Worm (Caenorhabditis elegans) whole organism, L4 larva: ENCODE results near the gene R08F11.7.

Experiments used
- D1046.2 ChIP-seq: fragments of 200-800 bp; sonication (Bioruptor generic); IDR thresholded peaks from 2 replicates; pipeline ENCODE4 v1.3.6; 2022; ENCODE audit warnings: missing genetic modification characterization, missing compliant biosample characterization
- F37D6.2 ChIP-seq: sonication (generic microtip); optimal IDR thresholded peaks from 2 replicates; lab custom pipeline; 2016; ENCODE audit warnings: mild to moderate bottlenecking, missing genetic modification characterization, missing compliant biosample characterization
- R02D3.7 ChIP-seq: fragments of 150-350 bp; sonication (generic microtip); optimal IDR thresholded peaks from 3 replicates; lab custom pipeline; 2014; ENCODE audit warnings: missing biosample characterization, missing genetic modification characterization
- T26A8.4 ChIP-seq: fragments of 200-800 bp; sonication (Bioruptor generic); IDR thresholded peaks from 2 replicates; pipeline ENCODE4 v1.3.6; 2022; ENCODE audit warnings: missing genetic modification characterization, missing compliant biosample characterization
- Y48G9A.11 ChIP-seq: fragments of 200-800 bp; sonication (Bioruptor generic); IDR thresholded peaks from 2 replicates; pipeline ENCODE4 v1.3.6; 2022; ENCODE audit warnings: missing genetic modification reagents, missing genetic modification characterization, missing compliant biosample characterization
- aha-1 ChIP-seq: fragments of 150-350 bp; peaks from one replicate; lab custom pipeline; 2014; ENCODE audit warnings: missing biosample characterization, missing genetic modification characterization
- ceh-20 ChIP-seq: fragments of 200-800 bp; sonication (Bioruptor generic); IDR thresholded peaks from 2 replicates; pipeline ENCODE4 v1.3.6; 2022; ENCODE audit warnings: missing genetic modification reagents, missing genetic modification characterization, missing compliant biosample characterization
- daf-16 ChIP-seq, 3 experiments: sonication (generic microtip); optimal IDR thresholded peaks; 2 replicates each; lab custom pipeline; 2016 to 2017; ENCODE audit warnings: missing genetic modification characterization in 3 of 3, missing genetic modification reagents in 3 of 3, mild to moderate bottlenecking in 2 of 3, missing compliant biosample characterization in 2 of 3, missing biosample characterization in 1 of 3, moderate library complexity in 1 of 3
- dmd-6 ChIP-seq: fragments of 200-800 bp; sonication (Bioruptor generic); IDR thresholded peaks from 2 replicates; pipeline ENCODE4 v1.3.6; 2022; ENCODE audit warnings: missing genetic modification reagents, missing genetic modification characterization, missing compliant biosample characterization
- dmd-9 ChIP-seq: fragments of 200-800 bp; sonication (Bioruptor generic); IDR thresholded peaks from 2 replicates; pipeline ENCODE4 v1.3.6; 2022; ENCODE audit warnings: missing genetic modification reagents, missing genetic modification characterization, missing compliant biosample characterization
- dve-1 ChIP-seq: sonication (generic microtip); optimal IDR thresholded peaks from 2 replicates; lab custom pipeline; 2017; ENCODE audit warnings: antibody characterized with exemption, mild to moderate bottlenecking, missing genetic modification characterization, missing compliant biosample characterization; ENCODE audit not compliant: insufficient read depth
- egl-43 ChIP-seq: fragments of 200-800 bp; sonication (Bioruptor generic); IDR thresholded peaks from 2 replicates; pipeline ENCODE4 v1.3.6; 2022; ENCODE audit warnings: missing genetic modification reagents, missing genetic modification characterization, missing compliant biosample characterization
- fkh-10 ChIP-seq: fragments of 150-350 bp; optimal IDR thresholded peaks from 2 replicates; lab custom pipeline; 2014; ENCODE audit warnings: missing biosample characterization, missing genetic modification reagents, missing genetic modification characterization
- gei-8 ChIP-seq: fragments of 200-800 bp; sonication (Bioruptor generic); optimal IDR thresholded peaks from 2 replicates; lab custom pipeline; 2018; ENCODE audit warnings: mild to moderate bottlenecking, missing genetic modification characterization, missing compliant biosample characterization
- hif-1 ChIP-seq, 2 experiments: sonication (generic microtip); optimal IDR thresholded peaks; 2 replicates each; lab custom pipeline; 2016 to 2017; ENCODE audit warnings: missing compliant biosample characterization in 2 of 2, missing genetic modification characterization in 2 of 2, missing genetic modification reagents in 2 of 2, missing genotype in 2 of 2, mild to moderate bottlenecking in 1 of 2
- hlh-11 ChIP-seq: fragments of 200-800 bp; sonication (Bioruptor generic); optimal IDR thresholded peaks from 2 replicates; lab custom pipeline; 2018; ENCODE audit warnings: mild to moderate bottlenecking, missing genetic modification characterization, missing compliant biosample characterization
- hlh-30 ChIP-seq: sonication (generic microtip); optimal IDR thresholded peaks from 2 replicates; lab custom pipeline; 2017; ENCODE audit warnings: antibody characterized with exemption, mild to moderate bottlenecking, missing genetic modification characterization, missing compliant biosample characterization; ENCODE audit not compliant: insufficient read depth
- lsy-2 ChIP-seq, 2 experiments: fragments of 150-350 bp in 1 of 2; sonication (generic microtip) in 1 of 2; optimal IDR thresholded peaks; 2 replicates each; lab custom pipeline; 2014 to 2017; ENCODE audit warnings: missing biosample characterization in 2 of 2, missing genetic modification characterization in 2 of 2
- madf-5 ChIP-seq, 2 experiments: fragments of 200-800 bp; sonication (Bioruptor generic); IDR thresholded peaks; 2 replicates each; pipeline ENCODE4 v1.3.6; 2022; ENCODE audit warnings: missing compliant biosample characterization in 2 of 2, missing genetic modification characterization in 2 of 2
- mdl-1 ChIP-seq, 2 experiments: fragments of 150-350 bp in 1 of 2; sonication (generic microtip) in 1 of 2; optimal IDR thresholded peaks; 2 replicates each; lab custom pipeline; 2014 to 2017; ENCODE audit warnings: missing biosample characterization in 2 of 2, missing genetic modification characterization in 2 of 2
- mep-1 ChIP-seq: fragments of 150-350 bp; sonication (generic microtip); optimal IDR thresholded peaks from 3 replicates; lab custom pipeline; 2014; ENCODE audit warnings: missing biosample characterization, missing genetic modification characterization
- nhr-102 ChIP-seq: sonication (generic microtip); optimal IDR thresholded peaks from 2 replicates; lab custom pipeline; 2016; ENCODE audit warnings: mild to moderate bottlenecking, missing genetic modification characterization, moderate library complexity, missing compliant biosample characterization
- nhr-111 ChIP-seq: fragments of 200-800 bp; sonication (Bioruptor generic); optimal IDR thresholded peaks from 2 replicates; lab custom pipeline; 2018; ENCODE audit warnings: mild to moderate bottlenecking, missing genetic modification characterization, missing compliant biosample characterization
- nhr-28 ChIP-seq: fragments of 150-350 bp; optimal IDR thresholded peaks from 2 replicates; lab custom pipeline; 2014; ENCODE audit warnings: missing biosample characterization, missing genetic modification characterization
- nhr-77 ChIP-seq: fragments of 150-350 bp; optimal IDR thresholded peaks from 2 replicates; lab custom pipeline; 2014; ENCODE audit warnings: missing biosample characterization, missing genetic modification characterization
- php-3 ChIP-seq: fragments of 200-800 bp; sonication (Bioruptor generic); IDR thresholded peaks from 2 replicates; pipeline ENCODE4 v1.3.6; 2022; ENCODE audit warnings: missing genetic modification reagents, missing genetic modification characterization, missing compliant biosample characterization
- pqm-1 ChIP-seq: sonication (generic microtip); optimal IDR thresholded peaks from 2 replicates; lab custom pipeline; 2017; ENCODE audit warnings: missing biosample characterization, missing genetic modification characterization
- rbr-2 ChIP-seq: sonication (generic microtip); optimal IDR thresholded peaks from 2 replicates; lab custom pipeline; 2016; ENCODE audit warnings: missing genotype, missing genetic modification characterization, missing compliant biosample characterization
- set-16 ChIP-seq: fragments of 200-800 bp; sonication (Bioruptor generic); IDR thresholded peaks from 2 replicates; pipeline ENCODE4 v1.3.6; 2022; ENCODE audit warnings: missing genetic modification reagents, missing genetic modification characterization, missing compliant biosample characterization
- snpc-1.2 ChIP-seq: fragments of 200-800 bp; sonication (Bioruptor generic); IDR thresholded peaks from 2 replicates; pipeline ENCODE4 v1.3.6; 2022; ENCODE audit warnings: missing genetic modification reagents, missing genetic modification characterization, missing compliant biosample characterization
- unc-130 ChIP-seq: sonication (generic microtip); optimal IDR thresholded peaks from 2 replicates; lab custom pipeline; 2016; ENCODE audit warnings: missing genetic modification reagents, missing genetic modification characterization, missing compliant biosample characterization
- unc-62 ChIP-seq, 3 experiments: fragments of 150-350 bp in 1 of 3; sonication (generic microtip); optimal IDR thresholded peaks in 2 of 3; peaks in 1 of 3; 1 replicate in 1 of 3; 2 replicates in 2 of 3; lab custom pipeline; 2014 to 2017; ENCODE audit warnings: missing biosample characterization in 3 of 3, missing genetic modification characterization in 3 of 3, missing genetic modification reagents in 3 of 3, missing genotype in 1 of 3
- zag-1 ChIP-seq: fragments of 150-350 bp; optimal IDR thresholded peaks from 2 replicates; lab custom pipeline; 2014; ENCODE audit warnings: missing biosample characterization, missing genetic modification characterization

Gene R08F11.7

ce11 chrV:3784167-3784734, 5.6 kb upstream of the R08F11.7 start, which contains the start of gene R08F11.1:
R08F11.1 (minus strand) TSS chrV:3784217.
- peak in 1 of 2 experiments; percentile 79 for TF ChIP-seq hif-1 (tag; optimal IDR thresholded peaks at IDR 0.05; lab: Kevin White, UChicago)
- TF ChIP-seq nhr-102 (tag; lab: Kevin White, UChicago), result peak; percentile 64
- no peak for TF ChIP-seq rbr-2 (tag; lab: Kevin White, UChicago)
- peak; percentile 90 for TF ChIP-seq nhr-77 (tag; lab: Kevin White, UChicago)
- peak; percentile 5 for TF ChIP-seq hlh-30 (tag; lab: Kevin White, UChicago)
- TF ChIP-seq nhr-28, result peak; percentile 98
- peak; percentile 62 for TF ChIP-seq dmd-6 (GFP tag; lab: Robert Waterston, UW)
- TF ChIP-seq daf-16 (GFP tag; optimal IDR thresholded peaks at IDR 0.05; lab: Kevin White, UChicago), result no peak
- TF ChIP-seq daf-16 (tag; optimal IDR thresholded peaks at IDR 0.05; lab: Kevin White, UChicago), result peak; percentile 90
- peak; percentile 76 for TF ChIP-seq dve-1 (tag; lab: Kevin White, UChicago)
- TF ChIP-seq hlh-11 (tag; lab: Kevin White, UChicago), result peak; percentile 53
- peak; percentile 74 for TF ChIP-seq pqm-1 (tag; lab: Kevin White, UChicago)
- peak in 1 of 2 experiments; percentile 9 for TF ChIP-seq unc-62 (GFP tag; optimal IDR thresholded peaks at IDR 0.05 in 1 of 2; lab: Kevin White, UChicago)
- no peak for TF ChIP-seq unc-62 (tag; optimal IDR thresholded peaks at IDR 0.05; lab: Kevin White, UChicago)
- no peak for TF ChIP-seq php-3 (GFP tag; lab: Robert Waterston, UW)
- TF ChIP-seq D1046.2 (GFP tag; lab: Robert Waterston, UW), result no peak
- TF ChIP-seq snpc-1.2, result no peak

ce11 chrV:3788538-3788937, 1.3 kb upstream of the R08F11.7 start:
- TF ChIP-seq aha-1 (tag; lab: Kevin White, UChicago) (peak; percentile 63), fkh-10 (GFP tag; lab: Kevin White, UChicago) (peak; percentile 68), madf-5 (GFP tag; IDR thresholded peaks at IDR 0.05; lab: Robert Waterston, UW) (no peak)
- TF ChIP-seq, all 104 proteins: peak for 2

- TF ChIP-seq unc-62 (GFP tag; optimal IDR thresholded peaks at IDR 0.05 in 1 of 2; lab: Kevin White, UChicago) (no peak), unc-62 (tag; optimal IDR thresholded peaks at IDR 0.05; lab: Kevin White, UChicago) (no peak), set-16 (GFP tag; lab: Robert Waterston, UW) (peak; percentile 70)
These were observed 554 bp downstream of the R08F11.7 start for ce11 chrV:3790424-3790823.

- TF ChIP-seq mep-1 (tag; lab: Kevin White, UChicago) (no peak), unc-62 (GFP tag; optimal IDR thresholded peaks at IDR 0.05 in 1 of 2; lab: Kevin White, UChicago) (peak in 1 of 2 experiments; percentile 90), unc-62 (tag; optimal IDR thresholded peaks at IDR 0.05; lab: Kevin White, UChicago) (no peak)
- TF ChIP-seq, all 104 proteins: peak for 1
These were observed 9.9 kb downstream of the R08F11.7 start for ce11 chrV:3799737-3800136.

ce11 chrV:3800378-3800777, 10.5 kb downstream of the R08F11.7 start, which contains the start of gene srt-30:
srt-30 (minus strand) TSS chrV:3800478.
- TF ChIP-seq Y48G9A.11 (no peak), R02D3.7 (tag; lab: Kevin White, UChicago) (no peak), F37D6.2 (no peak), nhr-111 (no peak), gei-8 (GFP tag; lab: Kevin White, UChicago) (no peak), lsy-2 (tag; optimal IDR thresholded peaks at IDR 0.05; lab: Kevin White, UChicago) (no peak), fkh-10 (GFP tag; lab: Kevin White, UChicago) (no peak), unc-62 (GFP tag; optimal IDR thresholded peaks at IDR 0.05 in 1 of 2; lab: Kevin White, UChicago) (no peak), unc-62 (tag; optimal IDR thresholded peaks at IDR 0.05; lab: Kevin White, UChicago) (no peak), ceh-20 (no peak), dmd-9 (GFP tag; lab: Robert Waterston, UW) (no peak), T26A8.4 (GFP tag; lab: Robert Waterston, UW) (no peak), egl-43 (GFP tag; lab: Robert Waterston, UW) (no peak), mdl-1 (tag; optimal IDR thresholded peaks at IDR 0.05; lab: Kevin White, UChicago) (no peak), zag-1 (no peak), aha-1 (tag; lab: Kevin White, UChicago) (no peak), unc-130 (GFP tag; lab: Kevin White, UChicago) (no peak)
